Fruit fly (Drosophila melanogaster): ENCODE data around the gene Dnaaf6.

DNA sequence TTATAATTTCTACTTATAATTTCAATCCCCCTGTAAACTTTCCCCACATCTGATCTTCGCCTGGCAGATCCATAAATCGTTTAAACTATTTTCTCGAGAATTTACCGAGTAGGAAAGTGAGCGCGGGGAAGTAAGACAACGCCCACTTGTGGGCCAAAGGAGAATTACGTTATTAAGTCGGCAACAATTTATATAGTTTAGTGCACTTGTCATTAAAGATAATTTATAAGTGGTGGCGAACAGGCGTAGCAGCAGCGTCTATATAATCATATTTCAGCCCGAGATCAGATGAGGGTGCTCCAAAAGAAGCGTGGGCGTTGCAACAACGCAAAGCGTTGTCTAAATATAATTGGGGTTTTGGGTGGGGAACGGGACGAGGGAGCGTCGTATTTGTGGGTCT, 29.8 kb upstream of the Dnaaf6 start:
- no peak for TF ChIP-seq kay (GFP tag; ENCODE audit: borderline replicate concordance)
- no peak for TF ChIP-seq Mnt (GFP tag; optimal IDR thresholded peaks at IDR 0.05)
- TF ChIP-seq CG14711 (tag; optimal IDR thresholded peaks at IDR 0.05) = no peak
- TF ChIP-seq CG33017 (tag; optimal IDR thresholded peaks at IDR 0.05) = no peak
- no peak for TF ChIP-seq CG11617 (GFP tag; optimal IDR thresholded peaks at IDR 0.05)
- TF ChIP-seq toe (GFP tag; optimal IDR thresholded peaks at IDR 0.05) = no peak
- TF ChIP-seq cic (GFP tag; optimal IDR thresholded peaks at IDR 0.05) = no peak
- no peak for TF ChIP-seq Clk (GFP tag; optimal IDR thresholded peaks at IDR 0.05)
- TF ChIP-seq CG5204 (GFP tag; optimal IDR thresholded peaks at IDR 0.05) = no peak
- TF ChIP-seq tj (GFP tag; optimal IDR thresholded peaks at IDR 0.05) = no peak
- TF ChIP-seq CG12768 (GFP tag; optimal IDR thresholded peaks at IDR 0.05) = no peak

Data from whole organism, adult.